Worm (Caenorhabditis elegans) whole organism, L3 larva: ENCODE results near the gene srd-59.

Experiments used
- R02D3.7 ChIP-seq: fragments of 150-350 bp; optimal IDR thresholded peaks from 2 replicates; lab custom pipeline; 2014; ENCODE audit warnings: missing biosample characterization, missing genetic modification characterization
- ZK546.5 ChIP-seq: sonication (generic microtip); optimal IDR thresholded peaks from 2 replicates; lab custom pipeline; 2017; ENCODE audit warnings: missing biosample characterization, missing genetic modification characterization
- ama-1 ChIP-seq: fragments of 150-350 bp; optimal IDR thresholded peaks from 2 replicates; lab custom pipeline; 2018
- ceh-82 ChIP-seq: fragments of 150-350 bp; optimal IDR thresholded peaks from 2 replicates; lab custom pipeline; 2014; ENCODE audit warnings: missing biosample characterization, missing genetic modification characterization
- egl-27 ChIP-seq: sonication (generic microtip); optimal IDR thresholded peaks from 4 replicates; lab custom pipeline; 2017; ENCODE audit warnings: missing biosample characterization, missing genetic modification reagents, missing genetic modification characterization
- elt-1 ChIP-seq: fragments of 150-350 bp; optimal IDR thresholded peaks from 2 replicates; lab custom pipeline; 2014; ENCODE audit warnings: missing biosample characterization, missing genetic modification characterization
- elt-2 ChIP-seq: sonication (generic microtip); optimal IDR thresholded peaks from 2 replicates; lab custom pipeline; 2016; ENCODE audit warnings: missing genetic modification reagents, mild to moderate bottlenecking, missing genetic modification characterization, missing compliant biosample characterization
- elt-3 ChIP-seq, 3 experiments: fragments of 150-350 bp in 1 of 3; sonication (generic microtip) in 2 of 3; optimal IDR thresholded peaks; 2 replicates in 2 of 3; 4 replicates in 1 of 3; lab custom pipeline; 2014 to 2017; ENCODE audit warnings: missing biosample characterization in 3 of 3, missing genetic modification characterization in 3 of 3
- eor-1 ChIP-seq, 2 experiments: fragments of 150-350 bp; optimal IDR thresholded peaks; 2 replicates each; lab custom pipeline; 2014 to 2018; ENCODE audit warnings: missing biosample characterization in 2 of 2, missing genetic modification characterization in 2 of 2
- fkh-10 ChIP-seq: sonication (generic microtip); optimal IDR thresholded peaks from 2 replicates; lab custom pipeline; 2017; ENCODE audit warnings: missing biosample characterization, missing genetic modification reagents, missing genetic modification characterization
- fkh-2 ChIP-seq: fragments of 150-350 bp; optimal IDR thresholded peaks from 2 replicates; lab custom pipeline; 2014; ENCODE audit warnings: missing biosample characterization, missing genetic modification reagents, missing genetic modification characterization
- lin-15B ChIP-seq: fragments of 150-350 bp; optimal IDR thresholded peaks from 2 replicates; lab custom pipeline; 2014; ENCODE audit warnings: missing biosample characterization, missing genetic modification characterization
- lin-39 ChIP-seq: fragments of 150-350 bp; optimal IDR thresholded peaks from 2 replicates; lab custom pipeline; 2018; ENCODE audit warnings: missing biosample characterization, missing genetic modification reagents, missing genetic modification characterization
- lsy-12 ChIP-seq: sonication (generic microtip); optimal IDR thresholded peaks from 2 replicates; lab custom pipeline; 2016; ENCODE audit warnings: mild to moderate bottlenecking, missing genetic modification characterization, missing compliant biosample characterization
- mdl-1 ChIP-seq: fragments of 150-350 bp; optimal IDR thresholded peaks from 2 replicates; lab custom pipeline; 2014; ENCODE audit warnings: missing biosample characterization, missing genetic modification characterization
- nfya-1 ChIP-seq: sonication (generic microtip); optimal IDR thresholded peaks from 2 replicates; lab custom pipeline; 2017; ENCODE audit warnings: missing genetic modification characterization, mild to moderate bottlenecking, missing compliant biosample characterization, antibody characterized with exemption, moderate library complexity; ENCODE audit not compliant: insufficient read depth
- nhr-11 ChIP-seq: fragments of 150-350 bp; optimal IDR thresholded peaks from 2 replicates; lab custom pipeline; 2014; ENCODE audit warnings: missing biosample characterization, missing genetic modification characterization
- nhr-12 ChIP-seq: fragments of 150-350 bp; optimal IDR thresholded peaks from 2 replicates; lab custom pipeline; 2014; ENCODE audit warnings: missing biosample characterization, missing genetic modification characterization
- nhr-23 ChIP-seq: fragments of 150-350 bp; optimal IDR thresholded peaks from 2 replicates; lab custom pipeline; 2014; ENCODE audit warnings: missing biosample characterization, missing genetic modification reagents, missing genetic modification characterization
- nhr-25 ChIP-seq: sonication (generic microtip); optimal IDR thresholded peaks from 2 replicates; lab custom pipeline; 2017; ENCODE audit warnings: missing biosample characterization, missing genetic modification characterization
- nhr-43 ChIP-seq: sonication (generic microtip); optimal IDR thresholded peaks from 2 replicates; lab custom pipeline; 2016; ENCODE audit warnings: mild to moderate bottlenecking, missing genetic modification characterization, missing compliant biosample characterization; ENCODE audit not compliant: poor library complexity, severe bottlenecking
- nhr-67 ChIP-seq: fragments of 150-350 bp; optimal IDR thresholded peaks from 2 replicates; lab custom pipeline; 2014; ENCODE audit warnings: missing biosample characterization, missing genetic modification characterization
- nhr-76 ChIP-seq: fragments of 150-350 bp; sonication (generic microtip); optimal IDR thresholded peaks from 5 replicates; lab custom pipeline; 2014; ENCODE audit warnings: missing biosample characterization, missing genetic modification characterization
- nhr-77 ChIP-seq: fragments of 150-350 bp; optimal IDR thresholded peaks from 2 replicates; lab custom pipeline; 2014; ENCODE audit warnings: missing biosample characterization, missing genetic modification characterization
- pha-4 ChIP-seq: fragments of 150-350 bp; optimal IDR thresholded peaks from 2 replicates; lab custom pipeline; 2014; ENCODE audit warnings: missing biosample characterization, missing genetic modification reagents, missing genetic modification characterization
- pqm-1 ChIP-seq: fragments of 150-350 bp; optimal IDR thresholded peaks from 2 replicates; lab custom pipeline; 2017; ENCODE audit warnings: missing biosample characterization, missing genetic modification characterization, inconsistent platforms
- sea-2 ChIP-seq: fragments of 150-350 bp; sonication (generic microtip); optimal IDR thresholded peaks from 4 replicates; lab custom pipeline; 2014; ENCODE audit warnings: missing biosample characterization, missing genetic modification reagents, missing genetic modification characterization
- snpc-4 ChIP-seq: fragments of 150-350 bp; optimal IDR thresholded peaks from 2 replicates; lab custom pipeline; 2014; ENCODE audit warnings: missing biosample characterization, missing genetic modification characterization
- tbx-2 ChIP-seq: sonication (generic microtip); optimal IDR thresholded peaks from 2 replicates; lab custom pipeline; 2016; ENCODE audit warnings: mild to moderate bottlenecking, missing genetic modification characterization, missing compliant biosample characterization
- unc-39 ChIP-seq: sonication (generic microtip); optimal IDR thresholded peaks from 4 replicates; lab custom pipeline; 2017; ENCODE audit warnings: missing biosample characterization, missing genetic modification characterization
- unc-62 ChIP-seq: fragments of 150-350 bp; sonication (generic microtip); optimal IDR thresholded peaks from 4 replicates; lab custom pipeline; 2014; ENCODE audit warnings: missing biosample characterization, missing genetic modification reagents, missing genetic modification characterization
- ztf-4 ChIP-seq: fragments of 150-350 bp; optimal IDR thresholded peaks from 2 replicates; lab custom pipeline; 2014; ENCODE audit warnings: missing biosample characterization, missing genetic modification characterization

srd-59 gene

ce11 chrII:7228646-7229200, 23.2 kb downstream of the srd-59 start, which contains the start of gene F32A5.4:
Gene F32A5.4 (plus strand): TSS chrII:7229150.
- no peak for TF ChIP-seq lsy-12
- TF ChIP-seq ztf-4 (tag; lab: Kevin White, UChicago) = no peak
- no peak for TF ChIP-seq elt-1
- no peak for TF ChIP-seq unc-62 (GFP tag; lab: Kevin White, UChicago)
- TF ChIP-seq nfya-1 (tag; lab: Kevin White, UChicago) = no peak
- no peak for TF ChIP-seq ceh-82 (tag; lab: Kevin White, UChicago)
- TF ChIP-seq fkh-10 (GFP tag; lab: Kevin White, UChicago) = no peak
- TF ChIP-seq nhr-23 (tag; lab: Kevin White, UChicago) = peak; percentile 20
- peak; percentile 56 for TF ChIP-seq ama-1 (lab: Kevin White, UChicago)
- no peak for TF ChIP-seq mdl-1 (tag; lab: Kevin White, UChicago)
- TF ChIP-seq pha-4 (tag; lab: Kevin White, UChicago) = peak; percentile 20

- TF ChIP-seq elt-2 = no peak
- no peak for TF ChIP-seq pha-4 (tag; lab: Kevin White, UChicago)
- TF ChIP-seq lin-39 = no peak
- peak; percentile 29 for TF ChIP-seq nhr-43
- no peak for TF ChIP-seq R02D3.7
- peak; percentile 44 for TF ChIP-seq tbx-2 (tag; lab: Kevin White, UChicago)
- TF ChIP-seq elt-1 = no peak
- TF ChIP-seq mdl-1 (tag; lab: Kevin White, UChicago) = no peak
- no peak for TF ChIP-seq eor-1 (tag; optimal IDR thresholded peaks at IDR 0.05; lab: Kevin White, UChicago)
- TF ChIP-seq nhr-67 (tag; lab: Kevin White, UChicago) = no peak
- TF ChIP-seq pqm-1 = no peak
- TF ChIP-seq nhr-76 (tag; lab: Kevin White, UChicago) = no peak
- no peak for TF ChIP-seq nhr-77
- TF ChIP-seq lin-15B = no peak
- peak; percentile 58 for TF ChIP-seq ama-1 (lab: Kevin White, UChicago)
Observed at ce11 chrII:7230684-7231083, 25.2 kb downstream of the srd-59 start.

- TF ChIP-seq nhr-12 (tag; lab: Kevin White, UChicago) (no peak), lsy-12 (no peak), snpc-4 (tag; lab: Kevin White, UChicago) (peak; percentile 67)
Observed at ce11 chrII:7231951-7232350, 26.5 kb downstream of the srd-59 start.

- TF ChIP-seq pha-4 (tag; lab: Kevin White, UChicago) (peak; percentile 6), R02D3.7 (no peak), eor-1 (tag; optimal IDR thresholded peaks at IDR 0.05; lab: Kevin White, UChicago) (no peak), pqm-1 (peak; percentile 75), elt-2 (peak; percentile 79)
Observed at ce11 chrII:7232517-7232916, 27.0 kb downstream of the srd-59 start, which contains the start of gene ctsa-3.1. Gene ctsa-3.1 (plus strand): TSS chrII:7232853.

- no peak for TF ChIP-seq fkh-2 (tag; lab: Kevin White, UChicago)
- no peak for TF ChIP-seq fkh-10 (GFP tag; lab: Kevin White, UChicago)
- TF ChIP-seq unc-39 = no peak
- TF ChIP-seq pqm-1 = peak; percentile 26
- no peak for TF ChIP-seq nfya-1 (tag; lab: Kevin White, UChicago)
- TF ChIP-seq nhr-25 (tag; lab: Kevin White, UChicago) = no peak
- TF ChIP-seq ZK546.5 (tag; lab: Kevin White, UChicago) = no peak
- no peak for TF ChIP-seq snpc-4 (tag; lab: Kevin White, UChicago)
- TF ChIP-seq pha-4 (tag; lab: Kevin White, UChicago) = peak; percentile 11
- no peak for TF ChIP-seq sea-2 (GFP tag; lab: Kevin White, UChicago)
- peak; percentile 62 for TF ChIP-seq elt-2
- TF ChIP-seq nhr-77 = no peak
- no peak for TF ChIP-seq tbx-2 (tag; lab: Kevin White, UChicago)
- TF ChIP-seq nhr-43 = no peak
- no peak for TF ChIP-seq egl-27 (tag; lab: Kevin White, UChicago)
- TF ChIP-seq nhr-67 (tag; lab: Kevin White, UChicago) = no peak
- no peak for TF ChIP-seq nhr-11
- no peak for TF ChIP-seq elt-3 (tag; optimal IDR thresholded peaks at IDR 0.05; lab: Kevin White, UChicago)
Observed at ce11 chrII:7233274-7233673, 27.8 kb downstream of the srd-59 start.
